Worm (Caenorhabditis elegans) whole organism, L1 larva: ENCODE measurements around the gene tbp-1.

Experiments used
- C16A3.4 ChIP-seq: fragments of 150-350 bp; optimal IDR thresholded peaks from 2 replicates; lab custom pipeline; 2014; ENCODE audit warnings: missing biosample characterization, missing genetic modification characterization
- C34B4.2 ChIP-seq: sonication (generic microtip); optimal IDR thresholded peaks from 2 replicates; lab custom pipeline; 2017; ENCODE audit warnings: mild to moderate bottlenecking, missing genetic modification characterization, missing compliant biosample characterization
- aly-2 ChIP-seq: fragments of 150-350 bp; optimal IDR thresholded peaks from 2 replicates; lab custom pipeline; 2014; ENCODE audit warnings: missing biosample characterization, missing genetic modification characterization
- ceh-8 ChIP-seq: fragments of 200-800 bp; sonication (Bioruptor generic); optimal IDR thresholded peaks from 2 replicates; lab custom pipeline; 2018; ENCODE audit warnings: mild to moderate bottlenecking, missing genetic modification characterization, moderate library complexity, missing compliant biosample characterization
- ceh-88 ChIP-seq: fragments of 200-800 bp; sonication (Bioruptor generic); IDR thresholded peaks from 2 replicates; pipeline ENCODE4 v1.3.6; 2022; ENCODE audit warnings: missing genetic modification characterization, missing compliant biosample characterization
- ces-1 ChIP-seq: fragments of 150-350 bp; optimal IDR thresholded peaks from 2 replicates; lab custom pipeline; 2014; ENCODE audit warnings: missing biosample characterization, missing genetic modification reagents, missing genetic modification characterization
- dsc-1 ChIP-seq: sonication (generic microtip); optimal IDR thresholded peaks from 2 replicates; lab custom pipeline; 2016; ENCODE audit warnings: mild to moderate bottlenecking, missing genetic modification characterization, missing compliant biosample characterization
- efl-3 ChIP-seq: fragments of 200-800 bp; sonication (Bioruptor generic); optimal IDR thresholded peaks from 2 replicates; lab custom pipeline; 2018; ENCODE audit warnings: mild to moderate bottlenecking, missing genetic modification characterization, missing compliant biosample characterization
- egl-27 ChIP-seq, 2 experiments: fragments of 150-350 bp in 1 of 2; sonication (generic microtip); optimal IDR thresholded peaks; 3 replicates each; lab custom pipeline; 2017 to 2018; ENCODE audit warnings: missing biosample characterization in 2 of 2, missing genetic modification characterization in 2 of 2, missing genetic modification reagents in 2 of 2
- elt-3 ChIP-seq, 6 experiments: fragments of 150-350 bp in 1 of 6; sonication (generic microtip); optimal IDR thresholded peaks; 2 replicates each; lab custom pipeline; 2017 to 2018; ENCODE audit warnings: missing biosample characterization in 6 of 6, missing genetic modification characterization in 6 of 6, inconsistent platforms in 1 of 6
- ets-5 ChIP-seq: fragments of 200-800 bp; sonication (Bioruptor generic); IDR thresholded peaks from 2 replicates; pipeline ENCODE4 v1.3.6; 2022; ENCODE audit warnings: missing genetic modification characterization, missing compliant biosample characterization
- fkh-10 ChIP-seq: sonication (generic microtip); optimal IDR thresholded peaks from 2 replicates; lab custom pipeline; 2017; ENCODE audit warnings: missing biosample characterization, missing genetic modification reagents, missing genetic modification characterization
- fkh-4 ChIP-seq: sonication (generic microtip); optimal IDR thresholded peaks from 2 replicates; lab custom pipeline; 2016; ENCODE audit warnings: missing compliant biosample characterization, missing genetic modification characterization, borderline replicate concordance
- fkh-8 ChIP-seq: sonication (generic microtip); optimal IDR thresholded peaks from 2 replicates; lab custom pipeline; 2016; ENCODE audit warnings: mild to moderate bottlenecking, missing genetic modification characterization, missing compliant biosample characterization
- fos-1 ChIP-seq: fragments of 150-350 bp; optimal IDR thresholded peaks from 2 replicates; lab custom pipeline; 2014; ENCODE audit warnings: missing biosample characterization, missing genetic modification characterization
- grh-1 ChIP-seq: fragments of 200-800 bp; sonication (Bioruptor generic); IDR thresholded peaks from 2 replicates; pipeline ENCODE4 v1.3.6; 2022; ENCODE audit warnings: missing genetic modification reagents, missing genetic modification characterization, missing compliant biosample characterization
- hlh-17 ChIP-seq: fragments of 200-800 bp; sonication (Bioruptor generic); optimal IDR thresholded peaks from 2 replicates; lab custom pipeline; 2018; ENCODE audit warnings: missing genetic modification characterization, mild to moderate bottlenecking, missing compliant biosample characterization, moderate library complexity, borderline replicate concordance
- hpl-2 ChIP-seq: fragments of 150-350 bp; optimal IDR thresholded peaks from 2 replicates; lab custom pipeline; 2014; ENCODE audit warnings: missing biosample characterization, missing genetic modification reagents, missing genetic modification characterization
- irx-1 ChIP-seq: sonication (generic microtip); optimal IDR thresholded peaks from 2 replicates; lab custom pipeline; 2016; ENCODE audit warnings: missing genetic modification characterization, missing compliant biosample characterization
- isw-1 ChIP-seq: fragments of 200-800 bp; sonication (Bioruptor generic); IDR thresholded peaks from 2 replicates; pipeline ENCODE4 v1.3.6; 2022; ENCODE audit warnings: missing genetic modification characterization, missing compliant biosample characterization
- lin-13 ChIP-seq: fragments of 150-350 bp; optimal IDR thresholded peaks from 2 replicates; lab custom pipeline; 2014; ENCODE audit warnings: missing biosample characterization, missing genetic modification reagents, missing genetic modification characterization
- lin-15B ChIP-seq: fragments of 150-350 bp; sonication (generic microtip); optimal IDR thresholded peaks from 3 replicates; lab custom pipeline; 2014; ENCODE audit warnings: missing biosample characterization, missing genetic modification characterization
- lin-39 ChIP-seq: fragments of 150-350 bp; optimal IDR thresholded peaks from 2 replicates; lab custom pipeline; 2014; ENCODE audit warnings: missing biosample characterization, missing genetic modification reagents, missing genetic modification characterization
- lir-3 ChIP-seq: sonication (generic microtip); optimal IDR thresholded peaks from 2 replicates; lab custom pipeline; 2016; ENCODE audit warnings: mild to moderate bottlenecking, missing genetic modification characterization, moderate library complexity, missing compliant biosample characterization; ENCODE audit not compliant: poor library complexity
- lsy-2 ChIP-seq, 2 experiments: fragments of 150-350 bp; optimal IDR thresholded peaks; 2 replicates each; lab custom pipeline; 2014; ENCODE audit warnings: missing biosample characterization in 2 of 2, missing genetic modification characterization in 2 of 2
- mdl-1 ChIP-seq, 2 experiments: fragments of 150-350 bp; optimal IDR thresholded peaks; 2 replicates each; lab custom pipeline; 2014 to 2017; ENCODE audit warnings: missing biosample characterization in 2 of 2, missing genetic modification characterization in 2 of 2, inconsistent platforms in 1 of 2
- mef-2 ChIP-seq: fragments of 150-350 bp; optimal IDR thresholded peaks from 2 replicates; lab custom pipeline; 2014; ENCODE audit warnings: missing biosample characterization, missing genetic modification characterization
- mep-1 ChIP-seq: fragments of 150-350 bp; optimal IDR thresholded peaks from 2 replicates; lab custom pipeline; 2014; ENCODE audit warnings: missing biosample characterization, missing genetic modification characterization
- nhr-237 ChIP-seq: fragments of 150-350 bp; optimal IDR thresholded peaks from 2 replicates; lab custom pipeline; 2014; ENCODE audit warnings: missing biosample characterization, missing genetic modification characterization
- nhr-28 ChIP-seq: fragments of 150-350 bp; optimal IDR thresholded peaks from 2 replicates; lab custom pipeline; 2014; ENCODE audit warnings: missing biosample characterization, missing genetic modification characterization
- nhr-47 ChIP-seq: sonication (generic microtip); optimal IDR thresholded peaks from 2 replicates; lab custom pipeline; 2016; ENCODE audit warnings: mild to moderate bottlenecking, missing genetic modification characterization, moderate library complexity, missing compliant biosample characterization
- pag-3 ChIP-seq: sonication (generic microtip); optimal IDR thresholded peaks from 2 replicates; lab custom pipeline; 2017; ENCODE audit warnings: missing genetic modification characterization, mild to moderate bottlenecking, missing compliant biosample characterization, antibody characterized with exemption, borderline replicate concordance; ENCODE audit not compliant: insufficient read depth
- rnt-1 ChIP-seq: sonication (generic microtip); optimal IDR thresholded peaks from 2 replicates; lab custom pipeline; 2016; ENCODE audit warnings: mild to moderate bottlenecking, missing genetic modification characterization, moderate library complexity, missing compliant biosample characterization
- skn-1 ChIP-seq: fragments of 150-350 bp; optimal IDR thresholded peaks from 2 replicates; lab custom pipeline; 2014; ENCODE audit warnings: missing biosample characterization, missing genetic modification characterization
- snpc-4 ChIP-seq: fragments of 150-350 bp; optimal IDR thresholded peaks from 2 replicates; lab custom pipeline; 2014; ENCODE audit warnings: missing biosample characterization, missing genetic modification characterization
- snu-23 ChIP-seq: sonication (generic microtip); optimal IDR thresholded peaks from 2 replicates; lab custom pipeline; 2016; ENCODE audit warnings: missing genetic modification characterization, missing compliant biosample characterization
- sptf-1 ChIP-seq: fragments of 150-350 bp; optimal IDR thresholded peaks from 2 replicates; lab custom pipeline; 2014; ENCODE audit warnings: missing biosample characterization, missing genetic modification characterization
- sup-37 ChIP-seq: fragments of 200-800 bp; sonication (Bioruptor generic); optimal IDR thresholded peaks from 2 replicates; lab custom pipeline; 2018; ENCODE audit warnings: mild to moderate bottlenecking, missing genetic modification characterization, missing compliant biosample characterization
- swsn-7 ChIP-seq: sonication (generic microtip); optimal IDR thresholded peaks from 2 replicates; lab custom pipeline; 2016; ENCODE audit warnings: missing genetic modification characterization, missing compliant biosample characterization
- tlp-1 ChIP-seq: fragments of 150-350 bp; optimal IDR thresholded peaks from 2 replicates; lab custom pipeline; 2014; ENCODE audit warnings: missing biosample characterization, missing genetic modification characterization
- unc-30 ChIP-seq: sonication (generic microtip); optimal IDR thresholded peaks from 2 replicates; lab custom pipeline; 2017; ENCODE audit warnings: missing biosample characterization, missing genetic modification characterization
- unc-62 ChIP-seq: fragments of 150-350 bp; optimal IDR thresholded peaks from 2 replicates; lab custom pipeline; 2014; ENCODE audit warnings: missing biosample characterization, missing genetic modification reagents, missing genetic modification characterization
- unc-98 ChIP-seq: fragments of 200-800 bp; sonication (Bioruptor generic); IDR thresholded peaks from 2 replicates; pipeline ENCODE4 v1.3.6; 2022; ENCODE audit warnings: missing genetic modification characterization, missing compliant biosample characterization
- vab-15 ChIP-seq: sonication (generic microtip); optimal IDR thresholded peaks from 2 replicates; lab custom pipeline; 2017; ENCODE audit warnings: missing genotype, mild to moderate bottlenecking, missing genetic modification characterization, missing compliant biosample characterization
- xbp-1 ChIP-seq: sonication (generic microtip); optimal IDR thresholded peaks from 2 replicates; lab custom pipeline; 2016; ENCODE audit warnings: missing genetic modification characterization, missing compliant biosample characterization
- zag-1 ChIP-seq: fragments of 150-350 bp; optimal IDR thresholded peaks from 2 replicates; lab custom pipeline; 2014; ENCODE audit warnings: missing biosample characterization, missing genetic modification characterization
- ztf-11 ChIP-seq, 2 experiments: sonication (generic microtip); optimal IDR thresholded peaks; 2 replicates each; lab custom pipeline; 2016 to 2017; ENCODE audit warnings: missing genetic modification characterization in 2 of 2, missing biosample characterization in 1 of 2, missing compliant biosample characterization in 1 of 2

The tbp-1 gene

DNA sequence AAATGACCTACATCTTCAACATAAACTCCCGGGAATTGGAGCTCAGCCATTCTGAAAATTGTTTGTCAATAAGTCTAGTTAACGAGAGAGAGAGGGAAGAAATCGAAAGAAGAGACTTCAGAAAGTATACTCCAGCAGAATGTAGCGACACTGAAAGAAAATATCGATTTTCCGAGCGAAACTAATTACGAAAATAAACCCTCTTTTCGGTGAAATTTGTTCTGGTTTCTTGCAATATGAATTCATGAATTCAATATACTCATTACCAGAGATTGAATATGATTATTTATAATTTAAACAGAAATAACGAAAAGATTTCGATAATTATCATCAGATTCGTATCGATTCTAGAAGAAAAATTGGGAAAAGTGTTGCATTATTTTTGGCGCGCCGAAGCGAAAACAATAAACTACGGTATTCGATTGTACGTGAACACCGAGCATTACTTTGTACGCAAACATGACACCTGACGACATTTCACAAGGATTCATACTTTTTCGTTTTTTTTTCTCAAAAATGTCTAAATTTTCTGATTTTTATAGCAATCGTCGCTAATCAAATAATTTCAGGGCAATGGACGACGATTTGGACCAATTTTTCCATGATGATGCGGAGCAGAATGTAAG, 2.2 kb upstream of the tbp-1 start, which contains the start of the genes hmg-4 and T20B12.3 (continued):
- TF ChIP-seq ceh-8 (GFP tag; lab: Kevin White, UChicago) (no peak), nhr-237 (tag; lab: Kevin White, UChicago) (no peak), mdl-1 (tag; optimal IDR thresholded peaks at IDR 0.05; lab: Kevin White, UChicago) (peak in 1 of 2 experiments; percentile 41), C16A3.4 (tag; lab: Kevin White, UChicago) (peak; percentile 46)

DNA sequence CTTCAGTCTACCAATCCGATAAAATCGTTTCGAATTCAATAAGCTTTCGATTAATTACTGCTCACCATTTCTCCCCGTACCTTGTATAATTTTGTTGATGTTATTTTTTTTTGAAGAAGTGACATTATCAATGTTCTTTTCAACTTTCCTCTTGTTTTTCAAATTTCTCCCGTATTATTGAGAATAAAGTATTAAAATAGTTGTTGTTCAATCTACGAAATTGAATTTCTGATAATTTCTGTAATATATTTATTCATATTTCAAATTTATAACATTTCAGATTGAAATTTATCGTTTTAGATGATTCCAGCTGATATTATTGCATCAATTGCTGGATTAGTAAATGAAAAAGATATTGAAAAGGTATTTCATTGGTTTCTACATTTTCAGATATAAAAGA, 2.1 kb downstream of the tbp-1 start, which contains the start of gene trd-1:
Gene trd-1 (plus strand): TSS at position 301 of the 400 bp plus-strand sequence.
- TF ChIP-seq sup-37 (GFP tag; lab: Kevin White, UChicago) (no peak), unc-98 (no peak), irx-1 (tag; lab: Kevin White, UChicago) (no peak), fkh-10 (GFP tag; lab: Kevin White, UChicago) (no peak), fkh-8 (tag; lab: Kevin White, UChicago) (no peak), snu-23 (GFP tag; lab: Kevin White, UChicago) (no peak)

DNA sequence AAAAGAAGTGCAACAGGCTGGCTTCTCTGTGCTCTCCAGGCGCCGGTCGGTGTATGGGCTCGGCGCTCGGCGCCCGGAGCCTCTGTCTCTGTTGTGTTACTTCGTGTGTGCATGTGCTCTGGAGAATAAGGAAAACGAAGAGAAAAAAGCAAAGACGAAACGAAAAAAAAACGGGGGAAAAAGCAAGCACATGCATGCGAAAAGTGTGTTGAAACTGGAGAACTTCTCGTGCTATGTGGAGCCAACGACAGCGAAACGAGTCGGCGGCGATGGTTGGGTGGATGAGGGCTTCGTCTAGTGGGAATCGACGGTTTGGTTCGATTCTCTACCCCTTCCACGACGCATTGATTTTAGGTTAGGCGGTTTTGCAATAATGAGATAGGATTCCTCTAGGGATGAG, 3.5 kb downstream of the tbp-1 start:
- TF ChIP-seq skn-1 (tag; lab: Kevin White, UChicago) (no peak), lin-39 (tag; lab: Kevin White, UChicago) (no peak), C16A3.4 (tag; lab: Kevin White, UChicago) (no peak), fkh-4 (tag; lab: Kevin White, UChicago) (no peak), mdl-1 (tag; optimal IDR thresholded peaks at IDR 0.05; lab: Kevin White, UChicago) (peak in 1 of 2 experiments; percentile 36), fos-1 (tag; lab: Kevin White, UChicago) (no peak), unc-30 (no peak), nhr-28 (no peak), ets-5 (GFP tag; lab: Robert Waterston, UW) (no peak), pag-3 (tag; lab: Kevin White, UChicago) (no peak), nhr-47 (peak; percentile 54), C34B4.2 (no peak), ztf-11 (tag; optimal IDR thresholded peaks at IDR 0.05; lab: Kevin White, UChicago) (no peak), hpl-2 (no peak), lin-15B (tag; lab: Kevin White, UChicago) (peak; percentile 28), zag-1 (tag; lab: Kevin White, UChicago) (no peak), efl-3 (GFP tag; lab: Kevin White, UChicago) (no peak), isw-1 (GFP tag; lab: Robert Waterston, UW) (no peak), ceh-8 (GFP tag; lab: Kevin White, UChicago) (no peak), snpc-4 (tag; lab: Kevin White, UChicago) (no peak), lsy-2 (tag; optimal IDR thresholded peaks at IDR 0.05; lab: Kevin White, UChicago) (peak in 1 of 2 experiments; percentile 52), egl-27 (tag; optimal IDR thresholded peaks at IDR 0.05; lab: Kevin White, UChicago) (no peak), swsn-7 (tag; lab: Kevin White, UChicago) (peak; percentile 7), unc-62 (GFP tag; lab: Kevin White, UChicago) (no peak), snu-23 (GFP tag; lab: Kevin White, UChicago) (peak; percentile 33), ces-1 (no peak), sptf-1 (tag; lab: Kevin White, UChicago) (no peak), tlp-1 (tag; lab: Kevin White, UChicago) (no peak), mef-2 (no peak), ceh-88 (GFP tag; lab: Robert Waterston, UW) (no peak), fkh-8 (tag; lab: Kevin White, UChicago) (no peak), grh-1 (GFP tag; lab: Robert Waterston, UW) (no peak), lir-3 (tag; lab: Kevin White, UChicago) (no peak), hlh-17 (GFP tag; lab: Kevin White, UChicago) (no peak), mep-1 (tag; lab: Kevin White, UChicago) (peak; percentile 8), lin-13 (GFP tag; lab: Kevin White, UChicago) (no peak), elt-3 (tag; optimal IDR thresholded peaks at IDR 0.05; lab: Kevin White, UChicago) (no peak), xbp-1 (peak; percentile 18), vab-15 (no peak), aly-2 (tag; lab: Kevin White, UChicago) (no peak), irx-1 (tag; lab: Kevin White, UChicago) (no peak), dsc-1 (no peak), fkh-10 (GFP tag; lab: Kevin White, UChicago) (peak; percentile 24), rnt-1 (tag; lab: Kevin White, UChicago) (peak; percentile 16)
